Worm (Caenorhabditis elegans) whole organism, late embryonic: ENCODE data around the gene F49C12.5.

Experiments used
- ama-1 ChIP-seq: fragments of 150-350 bp; optimal IDR thresholded peaks from 2 replicates; lab custom pipeline; 2014
- ceh-14 ChIP-seq: sonication (generic microtip); optimal IDR thresholded peaks from 2 replicates; lab custom pipeline; 2016; ENCODE audit warnings: missing genotype, missing genetic modification characterization, missing compliant biosample characterization
- ceh-19 ChIP-seq: fragments of 200-800 bp; sonication (Bioruptor generic); optimal IDR thresholded peaks from 2 replicates; lab custom pipeline; 2018; ENCODE audit warnings: mild to moderate bottlenecking, missing genetic modification characterization, missing compliant biosample characterization
- ceh-31 ChIP-seq: sonication (generic microtip); optimal IDR thresholded peaks from 2 replicates; lab custom pipeline; 2016; ENCODE audit warnings: missing genetic modification characterization, missing compliant biosample characterization
- ceh-6 ChIP-seq: fragments of 200-800 bp; sonication (Bioruptor generic); optimal IDR thresholded peaks from 2 replicates; lab custom pipeline; 2018; ENCODE audit warnings: mild to moderate bottlenecking, missing genetic modification characterization, missing compliant biosample characterization
- ceh-9 ChIP-seq: sonication (generic microtip); optimal IDR thresholded peaks from 2 replicates; lab custom pipeline; 2016; ENCODE audit warnings: mild to moderate bottlenecking, missing genetic modification characterization, inconsistent platforms, missing compliant biosample characterization
- ets-4 ChIP-seq: sonication (generic microtip); optimal IDR thresholded peaks from 2 replicates; lab custom pipeline; 2016; ENCODE audit warnings: missing genetic modification characterization, missing compliant biosample characterization
- hlh-8 ChIP-seq: sonication (generic microtip); optimal IDR thresholded peaks from 2 replicates; lab custom pipeline; 2016; ENCODE audit warnings: missing genotype, missing genetic modification characterization, missing compliant biosample characterization
- lin-11 ChIP-seq: fragments of 200-800 bp; sonication (Bioruptor generic); optimal IDR thresholded peaks from 2 replicates; lab custom pipeline; 2018; ENCODE audit warnings: mild to moderate bottlenecking, missing genetic modification characterization, missing compliant biosample characterization
- pag-3 ChIP-seq: sonication (generic microtip); optimal IDR thresholded peaks from 2 replicates; lab custom pipeline; 2016; ENCODE audit warnings: missing compliant biosample characterization, missing genetic modification characterization, borderline replicate concordance
- pha-4 ChIP-seq: fragments of 150-350 bp; optimal IDR thresholded peaks from 2 replicates; lab custom pipeline; 2018; ENCODE audit warnings: missing biosample characterization, missing genetic modification reagents, missing genetic modification characterization
- pros-1 ChIP-seq: fragments of 150-350 bp; optimal IDR thresholded peaks from 2 replicates; lab custom pipeline; 2014; ENCODE audit warnings: missing biosample characterization, missing genetic modification reagents, missing genetic modification characterization
- syd-9 ChIP-seq: sonication (generic microtip); optimal IDR thresholded peaks from 2 replicates; lab custom pipeline; 2016; ENCODE audit warnings: mild to moderate bottlenecking, missing genetic modification characterization, moderate library complexity, missing compliant biosample characterization
- tbx-7 ChIP-seq: sonication (generic microtip); optimal IDR thresholded peaks from 2 replicates; lab custom pipeline; 2016; ENCODE audit warnings: missing genotype, missing genetic modification characterization, missing compliant biosample characterization
- unc-42 ChIP-seq: sonication (generic microtip); optimal IDR thresholded peaks from 2 replicates; lab custom pipeline; 2016; ENCODE audit warnings: missing genotype, missing genetic modification characterization, missing compliant biosample characterization
- unc-55 ChIP-seq: sonication (generic microtip); optimal IDR thresholded peaks from 2 replicates; lab custom pipeline; 2017; ENCODE audit warnings: missing biosample characterization, missing genetic modification reagents, missing genetic modification characterization
- unc-86 ChIP-seq: sonication (generic microtip); optimal IDR thresholded peaks from 2 replicates; lab custom pipeline; 2016; ENCODE audit warnings: missing genetic modification characterization, missing compliant biosample characterization

Gene F49C12.5

DNA sequence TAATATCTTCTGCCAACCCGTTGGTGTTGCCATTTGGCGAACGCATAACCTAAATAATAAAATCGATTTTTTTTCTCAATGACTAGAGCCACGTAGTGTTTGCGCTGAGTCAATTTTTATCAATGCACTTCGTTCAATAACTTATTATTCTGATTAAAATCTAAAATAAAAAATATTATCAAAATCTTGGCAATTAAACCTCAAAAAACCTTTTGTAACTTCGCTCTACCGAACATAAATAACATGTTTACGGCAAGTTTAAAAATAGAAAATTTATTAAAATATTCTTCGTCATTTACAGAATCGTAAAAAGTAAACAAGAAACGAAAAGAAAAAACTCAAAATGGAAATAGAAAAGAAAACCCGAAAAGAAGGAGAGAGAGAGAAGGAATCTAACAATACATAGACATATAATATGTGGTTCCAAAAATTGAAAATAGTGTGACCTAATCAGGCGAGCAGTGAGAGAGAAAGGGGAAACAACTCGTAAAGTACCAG lies 38.4 kb downstream of the F49C12.5 start, which contains the start of gene pigc-1:
Gene pigc-1, minus strand, starts transcription at position 51 of the 498 bp plus-strand sequence.
- TF ChIP-seq unc-42 (tag; lab: Kevin White, UChicago), result peak; percentile 8
- no peak for TF ChIP-seq tbx-7 (tag; lab: Kevin White, UChicago)

ce11 chrIV:9353728-9354127 lies 49.0 kb downstream of the F49C12.5 start:
- TF ChIP-seq ets-4 (tag; lab: Kevin White, UChicago), result no peak
- TF ChIP-seq lin-11 (tag; lab: Kevin White, UChicago), result no peak
- no peak for TF ChIP-seq unc-86 (tag; lab: Kevin White, UChicago)
- no peak for TF ChIP-seq syd-9 (tag; lab: Kevin White, UChicago)
- no peak for TF ChIP-seq ceh-9
- TF ChIP-seq ama-1 (lab: Kevin White, UChicago), result no peak
- no peak for TF ChIP-seq hlh-8
- TF ChIP-seq ceh-14, result no peak
- no peak for TF ChIP-seq pha-4 (tag; lab: Kevin White, UChicago)
- no peak for TF ChIP-seq unc-55
- no peak for TF ChIP-seq ceh-31
- no peak for TF ChIP-seq ceh-19 (GFP tag; lab: Kevin White, UChicago)
- no peak for TF ChIP-seq pros-1 (tag; lab: Kevin White, UChicago)
- no peak for TF ChIP-seq pag-3
- TF ChIP-seq ceh-6 (GFP tag; lab: Kevin White, UChicago), result no peak
